Fruit fly (Drosophila melanogaster) whole organism, larva: ENCODE measurements around the gene CG8960.
A peak's percentile ranks its signal among the peaks of the same experiment; 100 is the strongest.

Experiments used
- noc ChIP-seq: fragments of 200-800 bp; sonication (Bioruptor generic); optimal IDR thresholded peaks from 3 replicates; lab custom pipeline; 2019; ENCODE audit warnings: missing biosample characterization, mild to moderate bottlenecking, missing genetic modification characterization, moderate library complexity

The CG8960 gene

dm6 chr3L:2174232-2174631 is 22.6 kb upstream of the CG8960 start, which contains the start of gene CG15820:
CG15820 (minus strand) TSS chr3L:2174332.
- no peak for TF ChIP-seq noc (tag; lab: Kevin White, UChicago)

- no peak for TF ChIP-seq noc (tag; lab: Kevin White, UChicago)
Measured at dm6 chr3L:2185630-2186029, 11.2 kb upstream of the CG8960 start, which contains the start of gene CG13810. CG13810 (plus strand) TSS chr3L:2185930.

- no peak for TF ChIP-seq noc (tag; lab: Kevin White, UChicago)
Measured at dm6 chr3L:2191512-2191911, 5.3 kb upstream of the CG8960 start.

- TF ChIP-seq noc (tag; lab: Kevin White, UChicago), result peak; percentile 60
Measured at dm6 chr3L:2191994-2192450, 4.8 kb upstream of the CG8960 start, which contains the start of gene CG5707. CG5707 (minus strand) TSS chr3L:2192221.

dm6 chr3L:2212403-2212802 is 15.6 kb downstream of the CG8960 start, which contains the start of gene CG15878:
CG15878 (minus strand) TSS chr3L:2212503.
- TF ChIP-seq noc (tag; lab: Kevin White, UChicago), result no peak

dm6 chr3L:2228367-2229171 is 31.8 kb downstream of the CG8960 start:
- no peak for TF ChIP-seq noc (tag; lab: Kevin White, UChicago)

dm6 chr3L:2229172-2229696 is 32.4 kb downstream of the CG8960 start, which contains the start of gene Oseg2:
Oseg2 (plus strand) TSS chr3L:2229646.
- no peak for TF ChIP-seq noc (tag; lab: Kevin White, UChicago)

- no peak for TF ChIP-seq noc (tag; lab: Kevin White, UChicago)
Measured at dm6 chr3L:2237034-2237433, 40.2 kb downstream of the CG8960 start, which contains the start of gene CG9018. CG9018 (minus strand) TSS chr3L:2237076.

dm6 chr3L:2237543-2238233 is 40.9 kb downstream of the CG8960 start, which contains the start of gene ACXD:
ACXD (plus strand) TSS chr3L:2237608.
- TF ChIP-seq noc (tag; lab: Kevin White, UChicago), result peak; percentile 87

- TF ChIP-seq noc (tag; lab: Kevin White, UChicago), result no peak
Measured at dm6 chr3L:2243846-2244528, 47.2 kb downstream of the CG8960 start, which contains the start of gene CG32301. CG32301 (plus strand) TSS chr3L:2244478.
